Fruit fly (Drosophila melanogaster) whole organism, prepupa: ENCODE data around the gene CG34398.

ENCODE experiments used
- Blimp-1 ChIP-seq: fragments of 200-800 bp; sonication (Bioruptor generic); optimal IDR thresholded peaks from 3 replicates; lab custom pipeline; 2017; ENCODE audit warnings: missing biosample characterization, missing genetic modification characterization, mild to moderate bottlenecking, moderate library complexity, missing genetic modification reagents
- CG10631 ChIP-seq: fragments of 200-800 bp; sonication (Bioruptor generic); optimal IDR thresholded peaks from 2 replicates; lab custom pipeline; 2016; ENCODE audit warnings: missing biosample characterization, missing genetic modification characterization
- CG11902 ChIP-seq: fragments of 200-800 bp; sonication (Bioruptor generic); optimal IDR thresholded peaks from 3 replicates; lab custom pipeline; 2016; ENCODE audit warnings: missing biosample characterization, missing genetic modification characterization
- CG1621 ChIP-seq: fragments of 200-800 bp; sonication (Bioruptor generic); optimal IDR thresholded peaks from 3 replicates; lab custom pipeline; 2018; ENCODE audit warnings: missing biosample characterization, mild to moderate bottlenecking, missing genetic modification characterization
- CG3032 ChIP-seq: fragments of 200-800 bp; optimal IDR thresholded peaks from 2 replicates; lab custom pipeline; 2019; ENCODE audit warnings: missing biosample characterization, mild to moderate bottlenecking, missing genetic modification characterization, moderate library complexity
- CG32006 ChIP-seq: fragments of 200-800 bp; sonication (Bioruptor generic); optimal IDR thresholded peaks from 3 replicates; lab custom pipeline; 2017; ENCODE audit warnings: missing biosample characterization, mild to moderate bottlenecking, missing genetic modification characterization
- CG3919 ChIP-seq: fragments of 200-800 bp; sonication (Bioruptor generic); optimal IDR thresholded peaks from 3 replicates; lab custom pipeline; 2016; ENCODE audit warnings: missing biosample characterization, missing genetic modification characterization
- CG4318 ChIP-seq: fragments of 200-800 bp; sonication (Bioruptor generic); optimal IDR thresholded peaks from 3 replicates; lab custom pipeline; 2017; ENCODE audit warnings: missing biosample characterization, mild to moderate bottlenecking, missing genetic modification characterization
- CG6276 ChIP-seq: fragments of 200-800 bp; sonication (Bioruptor generic); optimal IDR thresholded peaks from 2 replicates; lab custom pipeline; 2017; ENCODE audit warnings: missing biosample characterization, mild to moderate bottlenecking, missing genetic modification characterization
- CG6792 ChIP-seq: fragments of 200-800 bp; sonication (Bioruptor generic); optimal IDR thresholded peaks from 3 replicates; lab custom pipeline; 2016; ENCODE audit warnings: missing biosample characterization, missing genetic modification characterization
- CG6854 ChIP-seq: fragments of 200-800 bp; sonication (Bioruptor generic); optimal IDR thresholded peaks from 2 replicates; lab custom pipeline; 2017; ENCODE audit warnings: missing biosample characterization, mild to moderate bottlenecking, missing genetic modification characterization
- CG8319 ChIP-seq: fragments of 200-800 bp; sonication (Bioruptor generic); optimal IDR thresholded peaks from 3 replicates; lab custom pipeline; 2016; ENCODE audit warnings: missing biosample characterization, missing genetic modification characterization
- CG8632 ChIP-seq: fragments of 200-800 bp; sonication (Bioruptor generic); optimal IDR thresholded peaks from 3 replicates; lab custom pipeline; 2016; ENCODE audit warnings: missing biosample characterization, missing genetic modification characterization
- Eip78C ChIP-seq: fragments of 200-800 bp; sonication (Bioruptor generic); peaks from one replicate; lab custom pipeline; 2016; ENCODE audit warnings: missing biosample characterization, missing genetic modification characterization
- Ets21C ChIP-seq: fragments of 200-800 bp; sonication (Bioruptor generic); optimal IDR thresholded peaks from 3 replicates; lab custom pipeline; 2016; ENCODE audit warnings: missing biosample characterization, missing genetic modification characterization
- Gug ChIP-seq: fragments of 200-800 bp; sonication (Bioruptor generic); IDR thresholded peaks from 2 replicates; pipeline ENCODE4 v1.3.6; 2022; ENCODE audit warnings: missing biosample characterization, missing genetic modification characterization
- Hr4 ChIP-seq: fragments of 200-800 bp; sonication (Bioruptor generic); optimal IDR thresholded peaks from 3 replicates; lab custom pipeline; 2016; ENCODE audit warnings: missing biosample characterization, missing genetic modification characterization
- Lpt ChIP-seq: fragments of 200-800 bp; sonication (Bioruptor generic); optimal IDR thresholded peaks from 3 replicates; lab custom pipeline; 2016; ENCODE audit warnings: missing biosample characterization, missing genetic modification characterization
- Met ChIP-seq: fragments of 200-800 bp; sonication (Bioruptor generic); optimal IDR thresholded peaks from 3 replicates; lab custom pipeline; 2016; ENCODE audit warnings: missing biosample characterization, missing genetic modification characterization
- OdsH ChIP-seq: fragments of 200-800 bp; sonication (Bioruptor generic); optimal IDR thresholded peaks from 3 replicates; lab custom pipeline; 2016; ENCODE audit warnings: missing biosample characterization, missing genetic modification characterization
- Smox ChIP-seq: fragments of 200-800 bp; sonication (Bioruptor generic); optimal IDR thresholded peaks from 3 replicates; lab custom pipeline; 2016; ENCODE audit warnings: missing biosample characterization, missing genetic modification characterization
- Sox102F ChIP-seq: fragments of 200-800 bp; sonication (Bioruptor generic); optimal IDR thresholded peaks from 2 replicates; lab custom pipeline; 2016; ENCODE audit warnings: missing biosample characterization, mild to moderate bottlenecking, missing genetic modification characterization
- Sox14 ChIP-seq: fragments of 200-800 bp; sonication (Bioruptor generic); optimal IDR thresholded peaks from 3 replicates; lab custom pipeline; 2016; ENCODE audit warnings: missing biosample characterization, missing genetic modification characterization
- Sox15 ChIP-seq: fragments of 200-800 bp; sonication (Bioruptor generic); optimal IDR thresholded peaks from 3 replicates; lab custom pipeline; 2016; ENCODE audit warnings: missing biosample characterization, missing genetic modification characterization
- acj6 ChIP-seq: fragments of 200-800 bp; sonication (Bioruptor generic); optimal IDR thresholded peaks from 3 replicates; lab custom pipeline; 2016; ENCODE audit warnings: missing biosample characterization, missing genetic modification characterization
- eg ChIP-seq: fragments of 200-800 bp; sonication (Bioruptor generic); IDR thresholded peaks from 3 replicates; pipeline ENCODE4 v1.3.6; 2022; ENCODE audit warnings: missing biosample characterization, missing genetic modification characterization
- esn ChIP-seq: fragments of 200-800 bp; sonication (Bioruptor generic); optimal IDR thresholded peaks from 2 replicates; lab custom pipeline; 2016; ENCODE audit warnings: missing biosample characterization, mild to moderate bottlenecking, missing genetic modification characterization, moderate library complexity
- fd59A ChIP-seq: fragments of 200-800 bp; sonication (Bioruptor generic); optimal IDR thresholded peaks from 2 replicates; lab custom pipeline; 2017; ENCODE audit warnings: missing biosample characterization, mild to moderate bottlenecking, missing genetic modification characterization, missing genetic modification reagents
- fd85E ChIP-seq: fragments of 200-800 bp; sonication (Bioruptor generic); optimal IDR thresholded peaks from 3 replicates; lab custom pipeline; 2016; ENCODE audit warnings: missing biosample characterization, missing genetic modification characterization
- fkh ChIP-seq: fragments of 200-800 bp; sonication (Bioruptor generic); optimal IDR thresholded peaks from 3 replicates; lab custom pipeline; 2017; ENCODE audit warnings: missing biosample characterization, mild to moderate bottlenecking, missing genetic modification characterization, moderate library complexity
- lz ChIP-seq: fragments of 200-800 bp; sonication (Bioruptor generic); optimal IDR thresholded peaks from 3 replicates; lab custom pipeline; 2016; ENCODE audit warnings: missing biosample characterization, missing genetic modification characterization
- net ChIP-seq: fragments of 200-800 bp; sonication (Bioruptor generic); optimal IDR thresholded peaks from 3 replicates; lab custom pipeline; 2016; ENCODE audit warnings: missing biosample characterization, missing genetic modification characterization
- pdm3 ChIP-seq: fragments of 200-800 bp; sonication (Bioruptor generic); optimal IDR thresholded peaks from 3 replicates; lab custom pipeline; 2016; ENCODE audit warnings: missing biosample characterization, missing genetic modification characterization
- svp ChIP-seq: fragments of 200-800 bp; sonication (Bioruptor generic); peaks from one replicate; lab custom pipeline; 2016; ENCODE audit warnings: missing biosample characterization, missing genetic modification characterization
- vri ChIP-seq: fragments of 200-800 bp; sonication (Bioruptor generic); optimal IDR thresholded peaks from 3 replicates; lab custom pipeline; 2016; ENCODE audit warnings: missing biosample characterization, mild to moderate bottlenecking, missing genetic modification characterization

Gene CG34398

dm6 chr2L:8952194-8953037, 53.8 kb downstream of the CG34398 start (continued):
- peak; percentile 40 for TF ChIP-seq fd85E (GFP tag; lab: Kevin White, UChicago)
- TF ChIP-seq fd59A (GFP tag; lab: Kevin White, UChicago) = peak; percentile 14
- peak; percentile 40 for TF ChIP-seq Lpt (GFP tag; lab: Kevin White, UChicago)
- TF ChIP-seq CG3919 (GFP tag; lab: Kevin White, UChicago) = peak; percentile 61
- TF ChIP-seq acj6 (GFP tag; lab: Kevin White, UChicago) = peak; percentile 53
- TF ChIP-seq CG10631 = peak; percentile 71
- peak; percentile 25 for TF ChIP-seq CG6276 (GFP tag; lab: Kevin White, UChicago)
- peak; percentile 47 for TF ChIP-seq Hr4 (GFP tag; lab: Kevin White, UChicago)
- TF ChIP-seq Blimp-1 (GFP tag; lab: Kevin White, UChicago) = peak; percentile 31
- peak; percentile 65 for TF ChIP-seq Met (GFP tag; lab: Kevin White, UChicago)
- TF ChIP-seq Smox (GFP tag; lab: Kevin White, UChicago) = peak; percentile 55
- TF ChIP-seq CG32006 (GFP tag; lab: Kevin White, UChicago) = peak; percentile 54
- TF ChIP-seq eg (GFP tag; lab: Robert Waterston, UW) = peak; percentile 42; the same call in 1 of the 3 replicates
- TF ChIP-seq svp (GFP tag; lab: Kevin White, UChicago) = peak; percentile 42
- peak; percentile 64 for TF ChIP-seq OdsH (GFP tag; lab: Kevin White, UChicago)
- TF ChIP-seq Sox15 (GFP tag; lab: Kevin White, UChicago) = peak; percentile 35
- peak; percentile 65 for TF ChIP-seq Gug (GFP tag; lab: Robert Waterston, UW)
- TF ChIP-seq fkh (GFP tag; lab: Kevin White, UChicago) = no peak
- TF ChIP-seq Ets21C (GFP tag; lab: Kevin White, UChicago) = peak; percentile 54
- TF ChIP-seq CG3032 (tag; lab: Kevin White, UChicago) = peak; percentile 13
- peak; percentile 50 for TF ChIP-seq net
- peak; percentile 77 for TF ChIP-seq Sox102F (GFP tag; lab: Kevin White, UChicago)
- TF ChIP-seq CG8632 = peak; percentile 55
- TF ChIP-seq CG6854 (GFP tag; lab: Kevin White, UChicago) = no peak
- TF ChIP-seq pdm3 = peak; percentile 70
- peak; percentile 67 for TF ChIP-seq CG6792
- TF ChIP-seq esn (GFP tag; lab: Kevin White, UChicago) = peak; percentile 74
- TF ChIP-seq CG8319 (GFP tag; lab: Kevin White, UChicago) = peak; percentile 36
- TF ChIP-seq lz = peak; percentile 56

DNA sequence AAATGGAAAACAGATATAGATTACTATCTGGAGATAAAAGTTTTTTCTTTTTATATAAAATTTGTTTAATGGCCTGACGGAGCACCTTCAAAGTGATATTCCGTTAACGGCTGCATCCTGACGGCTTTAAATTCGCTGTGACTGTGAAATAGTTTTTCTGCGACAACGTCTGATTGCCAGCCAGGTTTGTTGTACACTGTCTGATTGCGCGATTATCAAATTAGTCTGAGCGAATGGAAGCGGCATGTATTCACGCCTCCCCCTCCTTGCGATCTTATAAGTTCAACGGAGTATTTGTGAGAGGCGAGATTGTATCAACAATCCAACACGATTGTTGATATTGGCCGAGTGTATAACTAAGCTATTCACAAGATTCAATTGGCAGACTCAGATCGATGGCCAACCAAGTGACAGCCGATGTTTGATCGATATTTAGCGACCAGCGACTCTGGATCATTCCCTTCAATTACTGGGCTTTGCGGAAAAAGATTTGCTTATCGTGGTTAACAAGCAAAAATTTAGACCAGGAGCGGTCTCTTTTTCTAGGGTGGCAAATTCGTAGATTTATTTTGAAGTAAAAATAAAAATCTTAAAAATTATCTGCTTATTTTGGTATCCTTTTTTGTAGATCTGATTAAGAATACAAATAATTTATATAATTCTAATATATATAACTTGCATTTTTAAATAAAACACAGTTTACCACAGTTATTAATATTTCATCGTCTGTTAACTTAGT, 57.2 kb downstream of the CG34398 start:
- TF ChIP-seq fkh (GFP tag; lab: Kevin White, UChicago) = peak; percentile 66
- no peak for TF ChIP-seq CG6792

DNA sequence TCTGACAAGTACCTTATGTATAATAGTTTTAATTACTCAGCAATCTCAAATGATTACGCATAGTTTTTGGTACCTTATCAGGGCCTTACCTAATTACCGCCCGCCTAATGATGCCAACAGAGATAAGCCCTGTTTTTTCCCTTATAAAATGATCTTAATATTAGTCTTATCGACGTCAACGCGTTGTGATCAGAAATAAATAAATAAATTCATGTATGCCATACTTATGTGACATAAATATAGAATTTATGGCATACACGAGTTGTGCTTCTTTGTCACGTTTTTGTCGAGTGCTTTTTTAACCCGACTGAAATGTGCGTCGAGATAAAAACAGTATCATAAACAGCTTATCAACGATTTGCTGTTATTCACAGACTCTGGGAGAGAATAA, 57.7 kb downstream of the CG34398 start:
- TF ChIP-seq svp (GFP tag; lab: Kevin White, UChicago) = peak; percentile 53
- TF ChIP-seq Eip78C = peak; percentile 25
- no peak for TF ChIP-seq CG4318 (GFP tag; lab: Kevin White, UChicago)
- TF ChIP-seq vri (GFP tag; lab: Kevin White, UChicago) = no peak
- TF ChIP-seq Sox14 (GFP tag; lab: Kevin White, UChicago) = no peak

- no peak for TF ChIP-seq Eip78C
- no peak for TF ChIP-seq CG11902 (GFP tag; lab: Kevin White, UChicago)
- TF ChIP-seq Blimp-1 (GFP tag; lab: Kevin White, UChicago) = no peak
- no peak for TF ChIP-seq CG6276 (GFP tag; lab: Kevin White, UChicago)
- TF ChIP-seq pdm3 = no peak
- no peak for TF ChIP-seq CG1621 (tag; lab: Kevin White, UChicago)
These were observed 58.6 kb downstream of the CG34398 start for dm6 chr2L:8957152-8957551.
